Worm (Caenorhabditis elegans): Measurements from ENCODE around the gene irld-50.

Gene irld-50

ce11 chrII:2975561-2976230 lies 31.8 kb upstream of the irld-50 start:
- TF ChIP-seq ama-1 (optimal IDR thresholded peaks at IDR 0.05): no peak
- TF ChIP-seq ctbp-1 (GFP tag; IDR thresholded peaks at IDR 0.05): no peak
- TF ChIP-seq lin-29 (GFP tag; IDR thresholded peaks at IDR 0.05): no peak
- no peak for TF ChIP-seq mxl-2 (GFP tag; conservative IDR thresholded peaks at IDR 0.05)
- TF ChIP-seq jun-1 (tag; optimal IDR thresholded peaks at IDR 0.05): no peak
- TF ChIP-seq mes-2 (tag; optimal IDR thresholded peaks at IDR 0.05; ENCODE audit: poor library complexity, severe bottlenecking): peak; percentile 26
- no peak for TF ChIP-seq F49E8.2 (tag; optimal IDR thresholded peaks at IDR 0.05; ENCODE audit: borderline replicate concordance)
- TF ChIP-seq Y5F2A.4 (GFP tag; optimal IDR thresholded peaks at IDR 0.05): no peak
- no peak for TF ChIP-seq ZK337.2 (GFP tag; IDR thresholded peaks at IDR 0.05)
- no peak for TF ChIP-seq nhr-10 (tag; optimal IDR thresholded peaks at IDR 0.05)
- no peak for TF ChIP-seq egl-27 (tag; optimal IDR thresholded peaks at IDR 0.05)
- TF ChIP-seq Y75B8A.6 (GFP tag; IDR thresholded peaks at IDR 0.05): no peak
- TF ChIP-seq tra-1 (GFP tag; IDR thresholded peaks at IDR 0.05): no peak
- TF ChIP-seq hmg-1.1 (GFP tag; IDR thresholded peaks at IDR 0.05): no peak
- TF ChIP-seq daf-12 (tag; optimal IDR thresholded peaks at IDR 0.05): no peak
- TF ChIP-seq unc-39 (tag; optimal IDR thresholded peaks at IDR 0.05): no peak
- TF ChIP-seq Y48G9A.11 (GFP tag; IDR thresholded peaks at IDR 0.05): no peak
- no peak for TF ChIP-seq lir-3 (tag; optimal IDR thresholded peaks at IDR 0.05)
- TF ChIP-seq lin-15B (tag; optimal IDR thresholded peaks at IDR 0.05): no peak
- no peak for TF ChIP-seq nhr-6 (tag; optimal IDR thresholded peaks at IDR 0.05)
- no peak for TF ChIP-seq nhr-111 (GFP tag; optimal IDR thresholded peaks at IDR 0.05)
- TF ChIP-seq zip-2 (tag; optimal IDR thresholded peaks at IDR 0.05): no peak
- no peak for TF ChIP-seq dmd-9 (GFP tag; IDR thresholded peaks at IDR 0.05)
- TF ChIP-seq sdz-12 (GFP tag; optimal IDR thresholded peaks at IDR 0.05): no peak
- no peak for TF ChIP-seq ceh-62 (tag; optimal IDR thresholded peaks at IDR 0.05)
- 0 out of 2 replicates have a peak, but pooled peaks have one; percentile 38 for TF ChIP-seq lin-1 (GFP tag; IDR thresholded peaks at IDR 0.05)
- no peak for TF ChIP-seq spr-1 (tag; optimal IDR thresholded peaks at IDR 0.05)
- TF ChIP-seq ceh-32 (tag; optimal IDR thresholded peaks at IDR 0.05; ENCODE audit: poor library complexity): no peak
- TF ChIP-seq snpc-4 (tag; optimal IDR thresholded peaks at IDR 0.05): no peak
- TF ChIP-seq nhr-11 (tag; optimal IDR thresholded peaks at IDR 0.05): no peak
- TF ChIP-seq hlh-11 (tag; optimal IDR thresholded peaks at IDR 0.05): peak; percentile 77
- TF ChIP-seq daf-8 (GFP tag; IDR thresholded peaks at IDR 0.05): no peak
- no peak for TF ChIP-seq lin-39 (tag; optimal IDR thresholded peaks at IDR 0.05)
- no peak for TF ChIP-seq mdt-29 (GFP tag; IDR thresholded peaks at IDR 0.05)
- peak; percentile 2 for TF ChIP-seq mxl-3 (GFP tag; optimal IDR thresholded peaks at IDR 0.05)
- TF ChIP-seq nhr-237 (tag; optimal IDR thresholded peaks at IDR 0.05): no peak
- no peak for TF ChIP-seq vab-7 (GFP tag; IDR thresholded peaks at IDR 0.05)
- TF ChIP-seq lim-7 (GFP tag; IDR thresholded peaks at IDR 0.05): no peak
- TF ChIP-seq aly-2 (tag; optimal IDR thresholded peaks at IDR 0.05): no peak
- no peak for TF ChIP-seq gei-8 (GFP tag; optimal IDR thresholded peaks at IDR 0.05)
- no peak for TF ChIP-seq unc-62 (GFP tag; optimal IDR thresholded peaks at IDR 0.05 in 1 of 2)
- TF ChIP-seq unc-62 (tag; optimal IDR thresholded peaks at IDR 0.05): no peak
- TF ChIP-seq saeg-2 (GFP tag; IDR thresholded peaks at IDR 0.05): no peak
- no peak for TF ChIP-seq zfp-3 (GFP tag; conservative IDR thresholded peaks at IDR 0.05)
- TF ChIP-seq set-16 (GFP tag; IDR thresholded peaks at IDR 0.05): no peak
- no peak for TF ChIP-seq nhr-42 (GFP tag; IDR thresholded peaks at IDR 0.05)
- TF ChIP-seq ceh-44 (GFP tag; IDR thresholded peaks at IDR 0.05): no peak
- TF ChIP-seq nhr-102 (tag; optimal IDR thresholded peaks at IDR 0.05): no peak
- TF ChIP-seq zip-11 (GFP tag; IDR thresholded peaks at IDR 0.05): no peak
- no peak for TF ChIP-seq ceh-28 (tag; optimal IDR thresholded peaks at IDR 0.05)
- no peak for TF ChIP-seq ceh-82 (tag; optimal IDR thresholded peaks at IDR 0.05)
- no peak for TF ChIP-seq cey-2 (tag; optimal IDR thresholded peaks at IDR 0.05; ENCODE audit: borderline replicate concordance, insufficient read depth)
